Worm (Caenorhabditis elegans) whole organism, young adult: Measurements from ENCODE around the gene eor-2.

ENCODE experiments used
- B0261.1 ChIP-seq: sonication (generic microtip); optimal IDR thresholded peaks from 2 replicates; lab custom pipeline; 2016; ENCODE audit warnings: mild to moderate bottlenecking, missing genetic modification characterization, moderate library complexity, missing compliant biosample characterization
- B0336.3 ChIP-seq: fragments of 200-800 bp; sonication (Bioruptor generic); IDR thresholded peaks from 2 replicates; pipeline ENCODE4 v1.3.6; 2022; ENCODE audit warnings: missing genetic modification characterization, missing compliant biosample characterization
- C06A6.2 ChIP-seq: fragments of 200-800 bp; sonication (Bioruptor generic); conservative IDR thresholded peaks from 2 replicates; pipeline ENCODE4 v1.3.6; 2022; ENCODE audit warnings: missing genetic modification characterization, missing compliant biosample characterization
- C17E4.6 ChIP-seq: fragments of 200-800 bp; sonication (Bioruptor generic); IDR thresholded peaks from 2 replicates; pipeline ENCODE4 v1.3.6; 2022; ENCODE audit warnings: missing genetic modification reagents, missing genetic modification characterization, missing compliant biosample characterization
- F37B4.10 ChIP-seq: fragments of 200-800 bp; sonication (Bioruptor generic); IDR thresholded peaks from 2 replicates; pipeline ENCODE4 v1.3.6; 2022; ENCODE audit warnings: missing genetic modification characterization, missing compliant biosample characterization
- F39B2.1 ChIP-seq: fragments of 200-800 bp; sonication (Bioruptor generic); IDR thresholded peaks from 2 replicates; pipeline ENCODE4 v1.3.6; 2022; ENCODE audit warnings: missing genetic modification reagents, missing genetic modification characterization, missing compliant biosample characterization
- F49E8.2 ChIP-seq: sonication (generic microtip); optimal IDR thresholded peaks from 3 replicates; lab custom pipeline; 2017; ENCODE audit warnings: missing genetic modification characterization, mild to moderate bottlenecking, missing compliant biosample characterization, antibody characterized with exemption, moderate library complexity; ENCODE audit not compliant: insufficient read depth
- Y53G8AR.9 ChIP-seq: fragments of 200-800 bp; sonication (Bioruptor generic); conservative IDR thresholded peaks from 2 replicates; pipeline ENCODE4 v1.3.6; 2022; ENCODE audit warnings: missing genetic modification reagents, missing genetic modification characterization, missing compliant biosample characterization
- Y56A3A.18 ChIP-seq: fragments of 200-800 bp; sonication (Bioruptor generic); IDR thresholded peaks from 2 replicates; pipeline ENCODE4 v1.3.6; 2022; ENCODE audit warnings: missing genetic modification reagents, missing genetic modification characterization, missing compliant biosample characterization
- Y67H2A.10 ChIP-seq: fragments of 200-800 bp; sonication (Bioruptor generic); conservative IDR thresholded peaks from 2 replicates; pipeline ENCODE4 v1.3.6; 2022; ENCODE audit warnings: missing genetic modification reagents, missing genetic modification characterization, missing compliant biosample characterization
- Y79H2A.3 ChIP-seq: fragments of 200-800 bp; sonication (Bioruptor generic); conservative IDR thresholded peaks from 2 replicates; pipeline ENCODE4 v1.3.6; 2022; ENCODE audit warnings: missing genetic modification reagents, missing genetic modification characterization, missing compliant biosample characterization
- Y95B8A.8 ChIP-seq: fragments of 200-800 bp; sonication (Bioruptor generic); IDR thresholded peaks from 2 replicates; pipeline ENCODE4 v1.3.6; 2022; ENCODE audit warnings: missing genetic modification reagents, missing genetic modification characterization, missing compliant biosample characterization
- akir-1 ChIP-seq: fragments of 200-800 bp; sonication (Bioruptor generic); optimal IDR thresholded peaks from 2 replicates; lab custom pipeline; 2018; ENCODE audit warnings: mild to moderate bottlenecking, missing genetic modification characterization, moderate library complexity, missing compliant biosample characterization
- atf-7 ChIP-seq: sonication (generic microtip); optimal IDR thresholded peaks from 2 replicates; lab custom pipeline; 2017; ENCODE audit warnings: mild to moderate bottlenecking, missing genetic modification characterization, missing compliant biosample characterization
- attf-6 ChIP-seq: fragments of 200-800 bp; sonication (Bioruptor generic); IDR thresholded peaks from 2 replicates; pipeline ENCODE4 v1.3.6; 2022; ENCODE audit warnings: missing genetic modification reagents, missing genetic modification characterization, missing compliant biosample characterization
- cebp-1 ChIP-seq, 2 experiments: fragments of 200-800 bp in 1 of 2; sonication (Bioruptor generic) in 1 of 2; sonication (generic microtip) in 1 of 2; IDR thresholded peaks in 1 of 2; optimal IDR thresholded peaks in 1 of 2; 2 replicates each; pipeline versions ENCODE4 v1.3.6 to Lab custom; 2017 to 2022; ENCODE audit warnings: missing compliant biosample characterization in 2 of 2, missing genetic modification characterization in 2 of 2, mild to moderate bottlenecking in 1 of 2, missing genetic modification reagents in 1 of 2, moderate library complexity in 1 of 2
- ceh-79 ChIP-seq: sonication (generic microtip); optimal IDR thresholded peaks from 2 replicates; lab custom pipeline; 2017; ENCODE audit warnings: mild to moderate bottlenecking, missing genetic modification characterization, missing compliant biosample characterization
- die-1 ChIP-seq: sonication (generic microtip); optimal IDR thresholded peaks from 2 replicates; lab custom pipeline; 2016; ENCODE audit warnings: missing genotype, mild to moderate bottlenecking, missing genetic modification characterization, missing compliant biosample characterization
- gei-17 ChIP-seq: fragments of 200-800 bp; sonication (Bioruptor generic); optimal IDR thresholded peaks from 2 replicates; lab custom pipeline; 2018; ENCODE audit warnings: mild to moderate bottlenecking, missing genetic modification characterization, missing compliant biosample characterization
- him-1 ChIP-seq: sonication (generic microtip); optimal IDR thresholded peaks from 2 replicates; lab custom pipeline; 2016; ENCODE audit warnings: missing genotype, missing genetic modification reagents, missing genetic modification characterization, missing compliant biosample characterization
- hmg-1.2 ChIP-seq: fragments of 200-800 bp; sonication (Bioruptor generic); IDR thresholded peaks from 2 replicates; pipeline ENCODE4 v1.3.6; 2022; ENCODE audit warnings: missing genetic modification reagents, missing genetic modification characterization, missing compliant biosample characterization
- let-607 ChIP-seq, 2 experiments: fragments of 200-800 bp in 1 of 2; sonication (Bioruptor generic) in 1 of 2; sonication (generic microtip) in 1 of 2; optimal IDR thresholded peaks; 2 replicates each; lab custom pipeline; 2016 to 2018; ENCODE audit warnings: mild to moderate bottlenecking in 2 of 2, missing compliant biosample characterization in 2 of 2, missing genetic modification characterization in 2 of 2, moderate library complexity in 2 of 2, missing genotype in 1 of 2
- lir-1 ChIP-seq: fragments of 200-800 bp; sonication (Bioruptor generic); conservative IDR thresholded peaks from 2 replicates; pipeline ENCODE4 v1.3.6; 2022; ENCODE audit warnings: missing genetic modification reagents, missing genetic modification characterization, missing compliant biosample characterization
- madf-10 ChIP-seq: sonication (generic microtip); optimal IDR thresholded peaks from 2 replicates; lab custom pipeline; 2016; ENCODE audit warnings: mild to moderate bottlenecking, missing genetic modification characterization, missing compliant biosample characterization
- mcd-1 ChIP-seq: fragments of 200-800 bp; sonication (Bioruptor generic); IDR thresholded peaks from 2 replicates; pipeline ENCODE4 v1.3.6; 2022; ENCODE audit warnings: missing genetic modification reagents, missing genetic modification characterization, missing compliant biosample characterization
- mel-28 ChIP-seq: sonication (generic microtip); optimal IDR thresholded peaks from 2 replicates; lab custom pipeline; 2016; ENCODE audit warnings: borderline replicate concordance, mild to moderate bottlenecking, missing genetic modification characterization, missing compliant biosample characterization
- nfya-2 ChIP-seq: fragments of 200-800 bp; sonication (Bioruptor generic); IDR thresholded peaks from 2 replicates; pipeline ENCODE4 v1.3.6; 2022; ENCODE audit warnings: missing genetic modification reagents, missing genetic modification characterization, missing compliant biosample characterization
- nhr-27 ChIP-seq: fragments of 200-800 bp; sonication (Bioruptor generic); optimal IDR thresholded peaks from 2 replicates; lab custom pipeline; 2018; ENCODE audit warnings: mild to moderate bottlenecking, missing genetic modification characterization, moderate library complexity, missing compliant biosample characterization
- nhr-80 ChIP-seq: sonication (generic microtip); optimal IDR thresholded peaks from 2 replicates; lab custom pipeline; 2016; ENCODE audit warnings: missing genetic modification characterization, missing compliant biosample characterization
- somi-1 ChIP-seq: fragments of 200-800 bp; sonication (Bioruptor generic); optimal IDR thresholded peaks from 2 replicates; lab custom pipeline; 2018; ENCODE audit warnings: mild to moderate bottlenecking, missing genetic modification characterization, missing compliant biosample characterization
- unc-130 ChIP-seq: sonication (generic microtip); optimal IDR thresholded peaks from 2 replicates; lab custom pipeline; 2016; ENCODE audit warnings: missing genetic modification reagents, missing genetic modification characterization, missing compliant biosample characterization
- unc-62 ChIP-seq: fragments of 150-350 bp; optimal IDR thresholded peaks from 2 replicates; lab custom pipeline; 2014; ENCODE audit warnings: missing biosample characterization, missing genetic modification reagents, missing genetic modification characterization
- zfh-2 ChIP-seq: fragments of 200-800 bp; sonication (Bioruptor generic); conservative IDR thresholded peaks from 2 replicates; pipeline ENCODE4 v1.3.6; 2022; ENCODE audit warnings: missing genetic modification reagents, missing genetic modification characterization, missing compliant biosample characterization
- ztf-18 ChIP-seq: sonication (generic microtip); optimal IDR thresholded peaks from 2 replicates; lab custom pipeline; 2016; ENCODE audit warnings: missing genotype, mild to moderate bottlenecking, missing genetic modification characterization, missing compliant biosample characterization
- ztf-26 ChIP-seq: sonication (generic microtip); optimal IDR thresholded peaks from 2 replicates; lab custom pipeline; 2017; ENCODE audit warnings: missing genetic modification characterization, missing compliant biosample characterization
- ztf-28 ChIP-seq: fragments of 200-800 bp; sonication (Bioruptor generic); IDR thresholded peaks from 2 replicates; pipeline ENCODE4 v1.3.6; 2022; ENCODE audit warnings: missing genetic modification reagents, missing genetic modification characterization, missing compliant biosample characterization

Gene eor-2

DNA sequence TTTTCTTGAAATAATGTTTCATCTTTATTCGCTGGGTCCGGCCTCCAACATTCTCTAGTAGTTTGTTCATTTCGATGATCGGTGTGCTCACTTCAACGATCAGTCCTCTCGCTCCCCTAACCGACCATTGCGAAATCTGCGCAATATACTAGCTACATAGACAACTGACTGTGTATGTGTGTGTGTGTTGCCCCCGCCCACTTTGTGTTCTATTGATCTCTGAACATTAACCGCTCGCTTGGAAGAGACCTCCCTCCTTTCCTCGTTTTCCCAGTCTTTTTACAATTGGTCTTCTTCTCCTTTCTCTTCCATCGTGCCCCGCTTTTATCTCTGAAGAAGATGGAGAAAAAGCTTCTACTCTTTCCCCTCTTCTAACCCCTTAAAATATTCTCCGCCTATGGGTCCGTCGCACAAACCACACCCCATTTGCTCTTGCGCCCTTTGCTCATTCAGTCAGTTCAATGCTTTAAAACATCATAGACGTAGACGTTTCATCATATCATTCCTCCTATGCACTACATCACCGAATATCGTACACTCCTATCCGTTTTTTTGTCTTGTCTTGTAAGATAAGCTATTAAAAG, 45.4 kb upstream of the eor-2 start (continued):
- TF ChIP-seq B0261.1 (tag; lab: Kevin White, UChicago) (no peak), Y53G8AR.9 (GFP tag; lab: Robert Waterston, UW) (no peak), let-607 (tag; optimal IDR thresholded peaks at IDR 0.05; lab: Kevin White, UChicago) (no peak)

DNA sequence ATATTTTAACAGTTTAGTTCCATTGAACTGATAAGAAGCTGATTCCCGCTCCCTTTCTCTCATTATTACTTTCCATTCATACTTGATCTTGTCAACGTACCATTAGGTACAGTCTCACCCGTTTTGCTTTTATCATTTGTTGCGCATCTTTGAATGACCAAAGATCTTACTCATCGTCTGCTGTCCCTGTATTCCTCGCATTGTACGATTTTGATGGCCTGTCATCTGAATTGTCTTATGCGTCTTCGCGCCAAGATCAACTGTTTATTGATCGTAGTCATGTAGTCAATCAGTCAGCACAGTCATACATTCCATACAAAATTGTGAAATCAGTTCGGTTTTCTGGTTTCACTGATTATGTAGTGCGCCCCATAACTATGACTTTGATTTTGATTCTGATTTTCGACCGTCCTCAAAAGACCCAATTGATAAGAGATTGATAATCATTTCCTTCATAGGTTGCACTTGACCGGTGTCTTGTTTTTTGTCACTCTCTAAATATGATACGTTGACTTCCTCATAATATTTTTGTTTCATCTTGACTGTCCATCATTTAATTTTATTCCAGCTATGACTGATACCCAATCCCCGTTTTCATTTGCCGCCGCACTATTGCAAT, 44.8 kb upstream of the eor-2 start, which contains the start of gene nhr-3:
nhr-3 (plus strand) TSS at position 569 of the 619 bp plus-strand sequence.
- no peak for TF ChIP-seq Y95B8A.8
- TF ChIP-seq die-1: no peak
- no peak for TF ChIP-seq madf-10 (tag; lab: Kevin White, UChicago)
- no peak for TF ChIP-seq C06A6.2 (GFP tag; lab: Robert Waterston, UW)
- TF ChIP-seq F39B2.1 (GFP tag; lab: Robert Waterston, UW): no peak
- no peak for TF ChIP-seq akir-1 (GFP tag; lab: Kevin White, UChicago)
- TF ChIP-seq zfh-2 (GFP tag; lab: Robert Waterston, UW): no peak
- TF ChIP-seq unc-62 (GFP tag; lab: Kevin White, UChicago): peak; percentile 12
- TF ChIP-seq nhr-27 (tag; lab: Kevin White, UChicago): no peak
- 0 out of 2 replicates have a peak, but pooled peaks have one; percentile 15 for TF ChIP-seq hmg-1.2
- TF ChIP-seq Y67H2A.10 (GFP tag; lab: Robert Waterston, UW): no peak
- TF ChIP-seq atf-7 (tag; lab: Kevin White, UChicago): no peak
- no peak for TF ChIP-seq ceh-79 (tag; lab: Kevin White, UChicago)
- TF ChIP-seq B0336.3 (GFP tag; lab: Robert Waterston, UW): no peak
- TF ChIP-seq somi-1 (GFP tag; lab: Kevin White, UChicago): no peak
- TF ChIP-seq attf-6 (GFP tag; lab: Robert Waterston, UW): no peak
- TF ChIP-seq lir-1: no peak
- no peak for TF ChIP-seq ztf-18 (tag; lab: Kevin White, UChicago)
- TF ChIP-seq Y56A3A.18 (GFP tag; lab: Robert Waterston, UW): no peak
- TF ChIP-seq mcd-1 (GFP tag; lab: Robert Waterston, UW): no peak
- no peak for TF ChIP-seq Y79H2A.3 (GFP tag; lab: Robert Waterston, UW)
- TF ChIP-seq F37B4.10 (GFP tag; lab: Robert Waterston, UW): no peak
- peak; percentile 66; the same call in 1 of the 2 replicates for TF ChIP-seq cebp-1 (GFP tag; IDR thresholded peaks at IDR 0.05; lab: Robert Waterston, UW)
- TF ChIP-seq cebp-1 (tag; optimal IDR thresholded peaks at IDR 0.05; lab: Kevin White, UChicago): peak; percentile 85
- TF ChIP-seq nfya-2 (GFP tag; lab: Robert Waterston, UW): no peak
- no peak for TF ChIP-seq unc-130 (GFP tag; lab: Kevin White, UChicago)
- TF ChIP-seq C17E4.6 (GFP tag; lab: Robert Waterston, UW): no peak
- TF ChIP-seq nhr-80 (tag; lab: Kevin White, UChicago): peak; percentile 87
- TF ChIP-seq mel-28 (tag; lab: Kevin White, UChicago): no peak
- no peak for TF ChIP-seq gei-17
- TF ChIP-seq ztf-26 (tag; lab: Kevin White, UChicago): no peak
- TF ChIP-seq F49E8.2 (tag; lab: Kevin White, UChicago): no peak
- no peak for TF ChIP-seq him-1 (tag; lab: Kevin White, UChicago)
- TF ChIP-seq ztf-28 (GFP tag; lab: Robert Waterston, UW): no peak
